Worm (Caenorhabditis elegans) whole organism, L4 larva: ENCODE results near the gene str-225.

Experiments used
- F44E2.7 ChIP-seq: fragments of 200-800 bp; sonication (Bioruptor generic); IDR thresholded peaks from 2 replicates; pipeline ENCODE4 v2.1.2; 2022; ENCODE audit warnings: missing genetic modification characterization, missing compliant biosample characterization
- ces-1 ChIP-seq: fragments of 150-350 bp; sonication (generic microtip); optimal IDR thresholded peaks from 4 replicates; lab custom pipeline; 2014; ENCODE audit warnings: missing biosample characterization, missing genetic modification reagents, missing genetic modification characterization
- egl-27 ChIP-seq: sonication (generic microtip); optimal IDR thresholded peaks from 3 replicates; lab custom pipeline; 2017; ENCODE audit warnings: missing biosample characterization, missing genetic modification reagents, missing genetic modification characterization
- jun-1 ChIP-seq: fragments of 150-350 bp; optimal IDR thresholded peaks from 2 replicates; lab custom pipeline; 2014; ENCODE audit warnings: missing biosample characterization, missing genetic modification reagents, missing genetic modification characterization
- lin-13 ChIP-seq: fragments of 150-350 bp; optimal IDR thresholded peaks from 2 replicates; lab custom pipeline; 2014; ENCODE audit warnings: missing biosample characterization, missing genetic modification reagents, missing genetic modification characterization
- nhr-10 ChIP-seq: fragments of 150-350 bp; optimal IDR thresholded peaks from 2 replicates; lab custom pipeline; 2014; ENCODE audit warnings: missing biosample characterization, missing genetic modification characterization
- nhr-41 ChIP-seq: fragments of 200-800 bp; sonication (Bioruptor generic); IDR thresholded peaks from 2 replicates; pipeline ENCODE4 v1.3.6; 2022; ENCODE audit warnings: missing genetic modification reagents, missing genetic modification characterization, missing compliant biosample characterization
- nhr-42 ChIP-seq: fragments of 200-800 bp; sonication (Bioruptor generic); IDR thresholded peaks from 2 replicates; pipeline ENCODE4 v1.3.6; 2022; ENCODE audit warnings: missing genetic modification characterization, missing compliant biosample characterization
- nhr-77 ChIP-seq: fragments of 150-350 bp; optimal IDR thresholded peaks from 2 replicates; lab custom pipeline; 2014; ENCODE audit warnings: missing biosample characterization, missing genetic modification characterization
- pha-4 ChIP-seq, 2 experiments: fragments of 150-350 bp in 1 of 2; fragments of 200-800 bp in 1 of 2; sonication (Bioruptor generic) in 1 of 2; IDR thresholded peaks in 1 of 2; optimal IDR thresholded peaks in 1 of 2; 2 replicates each; pipeline versions ENCODE4 v1.3.6 to Lab custom; 2014 to 2022; ENCODE audit warnings: missing genetic modification characterization in 2 of 2, missing genetic modification reagents in 2 of 2, missing biosample characterization in 1 of 2, missing compliant biosample characterization in 1 of 2
- snpc-4 ChIP-seq: fragments of 150-350 bp; optimal IDR thresholded peaks from 2 replicates; lab custom pipeline; 2014; ENCODE audit warnings: missing biosample characterization, missing genetic modification characterization
- unc-62 ChIP-seq, 3 experiments: fragments of 150-350 bp in 1 of 3; sonication (generic microtip); optimal IDR thresholded peaks in 2 of 3; peaks in 1 of 3; 1 replicate in 1 of 3; 2 replicates in 2 of 3; lab custom pipeline; 2014 to 2017; ENCODE audit warnings: missing biosample characterization in 3 of 3, missing genetic modification characterization in 3 of 3, missing genetic modification reagents in 3 of 3, missing genotype in 1 of 3
- zag-1 ChIP-seq: fragments of 150-350 bp; optimal IDR thresholded peaks from 2 replicates; lab custom pipeline; 2014; ENCODE audit warnings: missing biosample characterization, missing genetic modification characterization

DNA sequence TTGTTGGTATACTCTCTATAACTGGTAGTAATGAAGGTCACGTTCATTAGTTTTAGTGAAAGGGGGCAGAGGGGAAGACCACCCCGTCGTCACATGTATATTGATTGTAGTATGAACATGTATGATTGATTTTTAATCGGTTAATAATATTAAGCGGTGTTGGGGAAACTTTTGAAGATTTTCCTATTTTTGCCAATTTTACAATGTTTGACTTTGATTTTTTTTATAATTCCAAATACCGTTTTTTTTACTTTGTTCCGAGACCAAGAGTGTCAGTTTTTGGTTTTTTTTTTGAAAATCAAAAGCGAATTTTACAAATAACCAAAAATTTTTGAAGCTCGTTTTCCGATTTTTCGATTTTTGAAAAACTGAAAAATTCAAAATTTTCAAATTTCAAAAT lies 27.6 kb downstream of the str-225 start, which contains the start of gene nhr-221:
- TF ChIP-seq nhr-77 (no peak), unc-62 (GFP tag; optimal IDR thresholded peaks at IDR 0.05 in 1 of 2; lab: Kevin White, UChicago) (no peak), unc-62 (tag; optimal IDR thresholded peaks at IDR 0.05; lab: Kevin White, UChicago) (no peak), nhr-41 (GFP tag; lab: Robert Waterston, UW) (no peak), jun-1 (tag; lab: Kevin White, UChicago) (no peak), snpc-4 (tag; lab: Kevin White, UChicago) (no peak), nhr-10 (tag; lab: Kevin White, UChicago) (no peak), ces-1 (GFP tag; lab: Kevin White, UChicago) (no peak), pha-4 (GFP tag; IDR thresholded peaks at IDR 0.05; lab: Robert Waterston, UW) (no peak), pha-4 (tag; optimal IDR thresholded peaks at IDR 0.05; lab: Kevin White, UChicago) (no peak), lin-13 (GFP tag; lab: Kevin White, UChicago) (no peak), F44E2.7 (GFP tag; lab: Robert Waterston, UW) (no peak), zag-1 (tag; lab: Kevin White, UChicago) (no peak), nhr-42 (GFP tag; lab: Robert Waterston, UW) (no peak), egl-27 (tag; lab: Kevin White, UChicago) (no peak)
